Fruit fly (Drosophila melanogaster) S2 (cell line): ENCODE results near the gene kkv.

Experiments
- CG8478 ChIP-seq: fragments of >200 bp; optimal IDR thresholded peaks from 2 replicates; lab custom pipeline; 2018
- CTCF ChIP-seq, 2 experiments: fragments of >200 bp; optimal IDR thresholded peaks; 2 replicates each; lab custom pipeline; 2018

DNA sequence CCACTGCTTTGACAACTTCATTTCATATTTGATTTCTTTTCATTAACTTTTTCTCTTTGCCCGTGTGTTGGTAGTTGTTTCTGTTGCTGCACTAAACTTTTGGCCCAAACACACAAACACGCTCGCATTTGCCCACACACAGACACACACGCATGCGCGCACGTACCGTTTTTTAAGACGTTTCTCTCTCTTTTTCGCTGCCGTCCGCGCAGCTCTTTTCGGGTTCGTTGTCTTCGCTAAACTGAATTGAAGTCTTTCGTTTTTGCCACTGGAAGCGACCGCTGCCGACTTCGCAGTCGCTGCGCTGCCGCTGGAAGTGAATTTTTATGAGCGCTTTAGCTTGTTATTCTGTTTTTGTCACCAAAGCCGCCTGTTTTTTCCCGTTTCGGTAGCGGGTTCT lies at the start of gene kkv:
- TF ChIP-seq CG8478 (lab: Kevin White, UChicago) (no peak), CTCF (optimal IDR thresholded peaks at IDR 0.05; lab: Kevin White, UChicago) (no peak)
